Worm (Caenorhabditis elegans) whole organism, early embryonic: ENCODE results near the gene zipt-7.1.

Source experiments
- aly-1 ChIP-seq: sonication (generic microtip); optimal IDR thresholded peaks from 2 replicates; lab custom pipeline; 2016; ENCODE audit warnings: missing genetic modification characterization, missing compliant biosample characterization
- ama-1 ChIP-seq: fragments of 150-350 bp; optimal IDR thresholded peaks from 2 replicates; lab custom pipeline; 2014
- ceh-36 ChIP-seq: sonication (generic microtip); optimal IDR thresholded peaks from 2 replicates; lab custom pipeline; 2016; ENCODE audit warnings: missing genetic modification characterization, inconsistent platforms, missing compliant biosample characterization
- flt-1 ChIP-seq: fragments of 200-800 bp; sonication (Bioruptor generic); IDR thresholded peaks from 2 replicates; pipeline ENCODE4 v1.3.6; 2022; ENCODE audit warnings: missing genetic modification characterization, missing compliant biosample characterization
- pes-1 ChIP-seq: fragments of 200-800 bp; sonication (Bioruptor generic); IDR thresholded peaks from 2 replicates; pipeline ENCODE4 v1.3.6; 2022; ENCODE audit warnings: missing genetic modification reagents, missing genetic modification characterization, missing compliant biosample characterization
- scrt-1 ChIP-seq: fragments of 200-800 bp; sonication (Bioruptor generic); IDR thresholded peaks from 2 replicates; pipeline ENCODE4 v1.3.6; 2022; ENCODE audit warnings: missing genetic modification characterization, missing compliant biosample characterization
- sea-1 ChIP-seq: fragments of 200-800 bp; sonication (Bioruptor generic); conservative IDR thresholded peaks from 2 replicates; pipeline ENCODE4 v1.3.6; 2022; ENCODE audit warnings: missing genetic modification characterization, missing compliant biosample characterization

DNA sequence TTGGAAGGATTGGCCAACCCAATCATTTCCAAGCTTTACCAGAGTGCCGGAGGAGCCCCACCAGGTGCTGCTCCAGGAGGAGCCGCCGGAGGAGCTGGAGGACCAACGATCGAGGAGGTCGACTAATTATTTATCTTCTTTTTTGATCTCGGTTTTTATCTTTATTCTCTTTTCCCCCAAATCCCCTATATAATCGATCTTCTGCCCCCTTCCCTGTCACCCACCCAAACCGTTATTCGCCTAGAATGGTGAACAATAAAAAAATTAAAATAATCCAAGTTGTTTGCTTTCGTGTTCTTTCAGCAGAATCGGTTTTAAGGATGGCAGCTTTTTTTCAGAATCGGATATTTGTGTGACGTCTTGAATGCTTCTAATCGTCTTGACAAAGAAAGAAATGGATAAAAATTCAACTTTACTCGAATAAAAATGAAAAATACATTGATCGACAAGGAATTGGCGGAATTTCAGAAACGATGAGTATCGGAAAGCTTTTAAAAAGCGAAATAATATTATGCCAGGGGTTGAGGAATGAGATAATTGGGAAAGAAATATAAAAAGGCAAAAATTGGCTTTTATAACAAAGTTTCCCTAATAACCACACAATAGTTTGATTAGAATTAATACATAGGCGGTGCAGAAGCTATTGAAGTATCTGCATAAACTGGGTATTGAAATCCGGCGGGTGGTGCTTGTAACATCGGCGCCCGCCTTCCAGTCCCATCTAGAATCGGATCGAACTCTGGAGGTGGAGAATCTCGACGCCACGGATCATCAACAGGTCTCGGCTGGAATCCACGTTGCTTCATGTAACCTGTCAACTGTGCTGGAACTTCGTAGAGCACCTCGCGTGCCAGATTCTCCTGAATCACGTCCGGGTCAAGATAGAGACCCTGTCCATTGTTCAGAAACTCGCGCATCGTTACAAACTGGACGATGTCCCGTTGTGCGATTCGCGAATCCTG lies 6.6 kb downstream of the zipt-7.1 start:
- TF ChIP-seq pes-1 (no peak), ama-1 (lab: Kevin White, UChicago) (no peak), sea-1 (GFP tag; lab: Robert Waterston, UW) (no peak), ceh-36 (tag; lab: Kevin White, UChicago) (peak; percentile 42), aly-1 (tag; lab: Kevin White, UChicago) (no peak), flt-1 (GFP tag; lab: Robert Waterston, UW) (no peak), scrt-1 (no peak)
